Fruit fly (Drosophila melanogaster) whole organism, embryonic: ENCODE measurements around the gene alphaSnap.

ENCODE experiments used
- Abd-B ChIP-seq: fragments of 200-800 bp; sonication (Bioruptor generic); optimal IDR thresholded peaks from 2 replicates; lab custom pipeline; 2018; ENCODE audit warnings: missing biosample characterization, mild to moderate bottlenecking, missing genetic modification characterization, moderate library complexity
- Awh ChIP-seq: fragments of 200-800 bp; sonication (Bioruptor generic); IDR thresholded peaks from 2 replicates; pipeline ENCODE4, ENCODE4 v1.3.6; 2022; ENCODE audit warnings: missing biosample characterization, missing genetic modification characterization
- CG10565 ChIP-seq: fragments of 200-800 bp; sonication (Bioruptor generic); optimal IDR thresholded peaks from 3 replicates; lab custom pipeline; 2016; ENCODE audit warnings: missing biosample characterization, mild to moderate bottlenecking, missing genetic modification characterization
- CG11085 ChIP-seq: fragments of 200-800 bp; sonication (Bioruptor generic); IDR thresholded peaks from 2 replicates; pipeline ENCODE4 v1.3.6; 2022; ENCODE audit warnings: missing biosample characterization, missing genetic modification characterization
- CG11247 ChIP-seq: fragments of 200-800 bp; sonication (Bioruptor generic); IDR thresholded peaks from 2 replicates; pipeline ENCODE4 v1.3.6; 2022; ENCODE audit warnings: missing biosample characterization, missing genetic modification characterization
- CG11695 ChIP-seq: fragments of 200-800 bp; sonication (Bioruptor generic); IDR thresholded peaks from 3 replicates; pipeline ENCODE4 v1.3.6; 2022; ENCODE audit warnings: missing biosample characterization, missing genetic modification characterization
- CG12219 ChIP-seq: fragments of 200-800 bp; sonication (Bioruptor generic); optimal IDR thresholded peaks from 3 replicates; lab custom pipeline; 2018; ENCODE audit warnings: missing biosample characterization, mild to moderate bottlenecking, missing genetic modification characterization
- CG12942 ChIP-seq: fragments of 200-800 bp; sonication (Bioruptor generic); optimal IDR thresholded peaks from 3 replicates; lab custom pipeline; 2016; ENCODE audit warnings: missing biosample characterization, missing genetic modification characterization
- CG15514 ChIP-seq: fragments of 200-800 bp; sonication (Bioruptor generic); optimal IDR thresholded peaks from 3 replicates; lab custom pipeline; 2017; ENCODE audit warnings: missing biosample characterization, missing genetic modification characterization, mild to moderate bottlenecking, moderate library complexity, missing genetic modification reagents
- CG17186 ChIP-seq: fragments of 200-800 bp; sonication (Bioruptor generic); optimal IDR thresholded peaks from 3 replicates; lab custom pipeline; 2017; ENCODE audit warnings: missing biosample characterization, missing genetic modification reagents, missing genetic modification characterization
- CG17361 ChIP-seq: fragments of 200-800 bp; sonication (Bioruptor generic); IDR thresholded peaks from 3 replicates; pipeline ENCODE4 v1.3.6; 2022; ENCODE audit warnings: missing biosample characterization, missing genetic modification characterization
- CG18011 ChIP-seq: fragments of 200-800 bp; sonication (Bioruptor generic); optimal IDR thresholded peaks from 2 replicates; lab custom pipeline; 2017; ENCODE audit warnings: missing biosample characterization, missing genetic modification characterization, mild to moderate bottlenecking, moderate library complexity, missing genotype
- CG30431 ChIP-seq: fragments of 200-800 bp; sonication (Bioruptor generic); optimal IDR thresholded peaks from 2 replicates; lab custom pipeline; 2017; ENCODE audit warnings: missing biosample characterization, missing genetic modification characterization
- CG3281 ChIP-seq: fragments of 200-800 bp; sonication (Bioruptor generic); optimal IDR thresholded peaks from 3 replicates; lab custom pipeline; 2017; ENCODE audit warnings: missing biosample characterization, mild to moderate bottlenecking, missing genetic modification characterization
- CG34376 ChIP-seq: fragments of 200-800 bp; sonication (Bioruptor generic); optimal IDR thresholded peaks from 2 replicates; lab custom pipeline; 2018; ENCODE audit warnings: missing biosample characterization, mild to moderate bottlenecking, missing genetic modification characterization
- CG3847 ChIP-seq: fragments of 200-800 bp; sonication (Bioruptor generic); IDR thresholded peaks from 2 replicates; pipeline ENCODE4 v1.3.6; 2022; ENCODE audit warnings: missing biosample characterization, missing genetic modification characterization
- CG4360 ChIP-seq: fragments of 200-800 bp; sonication (Bioruptor generic); IDR thresholded peaks from 2 replicates; pipeline ENCODE4 v1.3.6; 2022; ENCODE audit warnings: missing biosample characterization, missing genetic modification characterization
- CG7963 ChIP-seq: fragments of 200-800 bp; sonication (Bioruptor generic); IDR thresholded peaks from 3 replicates; pipeline ENCODE4 v1.3.6; 2022; ENCODE audit warnings: missing biosample characterization, missing genetic modification characterization; ENCODE audit not compliant: partially characterized antibody
- CG7987 ChIP-seq: fragments of 200-800 bp; sonication (Bioruptor generic); optimal IDR thresholded peaks from 2 replicates; lab custom pipeline; 2018; ENCODE audit warnings: missing biosample characterization, mild to moderate bottlenecking, missing genetic modification characterization, moderate library complexity
- CG8089 ChIP-seq: fragments of 200-800 bp; sonication (Bioruptor generic); optimal IDR thresholded peaks from 3 replicates; lab custom pipeline; 2016; ENCODE audit warnings: missing biosample characterization, missing genetic modification characterization
- CG8281 ChIP-seq: fragments of 200-800 bp; sonication (Bioruptor generic); optimal IDR thresholded peaks from 2 replicates; lab custom pipeline; 2018; ENCODE audit warnings: missing biosample characterization, mild to moderate bottlenecking, missing genetic modification characterization, moderate library complexity
- CG9817 ChIP-seq: fragments of 200-800 bp; sonication (Bioruptor generic); optimal IDR thresholded peaks from 2 replicates; lab custom pipeline; 2018; ENCODE audit warnings: missing biosample characterization, mild to moderate bottlenecking, missing genetic modification characterization, moderate library complexity
- CTCF ChIP-seq: fragments of 200-800 bp; sonication (Bioruptor generic); optimal IDR thresholded peaks from 2 replicates; lab custom pipeline; 2017; ENCODE audit warnings: missing biosample characterization, mild to moderate bottlenecking, missing genetic modification characterization, moderate library complexity
- Dbx ChIP-seq: fragments of 200-800 bp; sonication (Bioruptor generic); IDR thresholded peaks from 3 replicates; pipeline ENCODE4 v1.3.6; 2022; ENCODE audit warnings: missing biosample characterization, missing genetic modification characterization
- Dek ChIP-seq: fragments of 200-800 bp; sonication (Bioruptor generic); optimal IDR thresholded peaks from 3 replicates; lab custom pipeline; 2019; ENCODE audit warnings: missing biosample characterization, mild to moderate bottlenecking, missing genetic modification characterization, moderate library complexity
- GATAe ChIP-seq: fragments of 200-800 bp; sonication (Bioruptor generic); conservative IDR thresholded peaks from 2 replicates; pipeline ENCODE4 v1.3.6; 2022; ENCODE audit warnings: missing biosample characterization, missing genetic modification characterization
- HHEX ChIP-seq: fragments of 200-800 bp; sonication (Bioruptor generic); optimal IDR thresholded peaks from 3 replicates; lab custom pipeline; 2017; ENCODE audit warnings: missing biosample characterization, mild to moderate bottlenecking, missing genetic modification characterization, missing genetic modification reagents
- HLH4C ChIP-seq: fragments of 200-800 bp; sonication (Bioruptor generic); IDR thresholded peaks from 3 replicates; pipeline ENCODE4 v1.3.6; 2022; ENCODE audit warnings: missing biosample characterization, missing genetic modification characterization; ENCODE audit not compliant: partially characterized antibody
- HmgZ ChIP-seq: fragments of 200-800 bp; sonication (Bioruptor generic); optimal IDR thresholded peaks from 2 replicates; lab custom pipeline; 2018; ENCODE audit warnings: missing biosample characterization, mild to moderate bottlenecking, missing genetic modification characterization
- Hmr ChIP-seq: fragments of 200-800 bp; sonication (Bioruptor generic); optimal IDR thresholded peaks from 3 replicates; lab custom pipeline; 2017; ENCODE audit warnings: mild to moderate bottlenecking, missing biosample characterization, missing genetic modification reagents, missing genetic modification characterization
- Kr ChIP-seq: fragments of 200-800 bp; sonication (Bioruptor generic); optimal IDR thresholded peaks from 2 replicates; lab custom pipeline; 2017; ENCODE audit warnings: missing biosample characterization, mild to moderate bottlenecking, missing genetic modification characterization
- Lim3 ChIP-seq: fragments of 200-800 bp; sonication (Bioruptor generic); IDR thresholded peaks from 2 replicates; pipeline ENCODE4 v1.3.6; 2022; ENCODE audit warnings: missing biosample characterization, missing genetic modification characterization
- MESR4 ChIP-seq: fragments of 200-800 bp; sonication (Bioruptor generic); optimal IDR thresholded peaks from 2 replicates; lab custom pipeline; 2018; ENCODE audit warnings: missing biosample characterization, mild to moderate bottlenecking, missing genetic modification characterization, moderate library complexity
- Nf-YC ChIP-seq: fragments of 200-800 bp; optimal IDR thresholded peaks from 3 replicates; lab custom pipeline; 2019; ENCODE audit warnings: missing biosample characterization, mild to moderate bottlenecking, missing genetic modification characterization, moderate library complexity
- Oaz ChIP-seq: fragments of 200-800 bp; sonication (Bioruptor generic); IDR thresholded peaks from 2 replicates; pipeline ENCODE4 v1.3.6; 2022; ENCODE audit warnings: missing biosample characterization, missing genetic modification characterization
- Opbp ChIP-seq: fragments of 200-800 bp; sonication (Bioruptor generic); IDR thresholded peaks from 3 replicates; pipeline ENCODE4 v1.3.6; 2022; ENCODE audit warnings: missing biosample characterization, missing genetic modification characterization; ENCODE audit not compliant: partially characterized antibody
- Ravus ChIP-seq: fragments of 200-800 bp; sonication (Bioruptor generic); IDR thresholded peaks from 2 replicates; pipeline ENCODE4 v1.3.6; 2022; ENCODE audit warnings: missing biosample characterization, missing genetic modification characterization
- ato ChIP-seq: fragments of 200-800 bp; sonication (Bioruptor generic); IDR thresholded peaks from 2 replicates; pipeline ENCODE4 v1.3.6; 2022; ENCODE audit warnings: missing biosample characterization, missing genetic modification characterization; ENCODE audit not compliant: partially characterized antibody
- cg ChIP-seq: fragments of 200-800 bp; sonication (Bioruptor generic); optimal IDR thresholded peaks from 3 replicates; lab custom pipeline; 2019; ENCODE audit warnings: missing biosample characterization, mild to moderate bottlenecking, missing genetic modification characterization, moderate library complexity
- dimm ChIP-seq: fragments of 200-800 bp; sonication (Bioruptor generic); IDR thresholded peaks from 2 replicates; pipeline ENCODE4 v1.3.6; 2022; ENCODE audit warnings: missing biosample characterization, missing genetic modification characterization
- dysf ChIP-seq: fragments of 200-800 bp; sonication (Bioruptor generic); IDR thresholded peaks from 3 replicates; pipeline ENCODE4 v1.3.6; 2022; ENCODE audit warnings: missing biosample characterization, missing genetic modification characterization
- esg ChIP-seq: fragments of 200-800 bp; sonication (Bioruptor generic); conservative IDR thresholded peaks from 2 replicates; pipeline ENCODE4 v1.3.6; 2022; ENCODE audit warnings: missing biosample characterization, missing genetic modification characterization
- fru ChIP-seq: fragments of >200 bp; optimal IDR thresholded peaks from 2 replicates; lab custom pipeline; 2017
- gt ChIP-seq: fragments of 200-800 bp; sonication (Bioruptor generic); IDR thresholded peaks from 2 replicates; pipeline ENCODE4 v1.3.6; 2022; ENCODE audit warnings: missing biosample characterization, missing genetic modification characterization
- hbn ChIP-seq: fragments of 200-800 bp; sonication (Bioruptor generic); IDR thresholded peaks from 2 replicates; pipeline ENCODE4 v1.3.6; 2022; ENCODE audit warnings: missing biosample characterization, missing genetic modification characterization; ENCODE audit not compliant: partially characterized antibody
- inv ChIP-seq: fragments of 200-800 bp; sonication (Bioruptor generic); IDR thresholded peaks from 2 replicates; pipeline ENCODE4 v1.3.6; 2022; ENCODE audit warnings: missing biosample characterization, missing genetic modification characterization; ENCODE audit not compliant: partially characterized antibody
- run ChIP-seq: fragments of 200-800 bp; sonication (Bioruptor generic); optimal IDR thresholded peaks from 3 replicates; lab custom pipeline; 2018; ENCODE audit warnings: missing biosample characterization, mild to moderate bottlenecking, missing genetic modification characterization
- seq ChIP-seq: fragments of 200-800 bp; sonication (Bioruptor generic); IDR thresholded peaks from 2 replicates; pipeline ENCODE4 v1.3.6; 2022; ENCODE audit warnings: missing biosample characterization, missing genetic modification characterization
- tll ChIP-seq, 2 experiments: fragments of 200-800 bp in 1 of 2; fragments of >200 bp in 1 of 2; sonication (Bioruptor generic) in 1 of 2; optimal IDR thresholded peaks; 2 replicates each; lab custom pipeline; 2017 to 2019; ENCODE audit warnings: missing biosample characterization in 2 of 2, missing genetic modification characterization in 2 of 2, mild to moderate bottlenecking in 1 of 2, moderate library complexity in 1 of 2
- unc-4 ChIP-seq: fragments of 200-800 bp; sonication (Bioruptor generic); IDR thresholded peaks from 2 replicates; pipeline ENCODE4 v1.3.6; 2022; ENCODE audit warnings: missing biosample characterization, missing genetic modification characterization; ENCODE audit not compliant: partially characterized antibody
- z ChIP-seq: fragments of 200-800 bp; sonication (Bioruptor generic); IDR thresholded peaks from 3 replicates; pipeline ENCODE4 v1.3.6; 2022; ENCODE audit warnings: missing biosample characterization, missing genetic modification characterization

Gene alphaSnap

dm6 chr3L:20361389-20361788 lies 48.0 kb downstream of the alphaSnap start, which contains the start of gene Prim2 (continued):
- no peak for TF ChIP-seq Kr
- TF ChIP-seq esg (GFP tag; lab: Robert Waterston, UW) = no peak
- no peak for TF ChIP-seq CG7963
- no peak for TF ChIP-seq Dbx (GFP tag; lab: Robert Waterston, UW)
- no peak for TF ChIP-seq tll (GFP tag; optimal IDR thresholded peaks at IDR 0.05; lab: Kevin White, UChicago)
- no peak for TF ChIP-seq z
- TF ChIP-seq Ravus (GFP tag; lab: Robert Waterston, UW) = no peak
- no peak for TF ChIP-seq CG10565 (GFP tag; lab: Kevin White, UChicago)
- TF ChIP-seq CG17361 = no peak
- TF ChIP-seq Nf-YC (tag; lab: Kevin White, UChicago) = no peak
- no peak for TF ChIP-seq Oaz
- peak; percentile 72 for TF ChIP-seq unc-4 (GFP tag; lab: Robert Waterston, UW)
- no peak for TF ChIP-seq cg
- TF ChIP-seq CG12219 (GFP tag; lab: Kevin White, UChicago) = no peak
- TF ChIP-seq CG8089 (GFP tag; lab: Kevin White, UChicago) = no peak
- no peak for TF ChIP-seq CG11085 (GFP tag; lab: Robert Waterston, UW)
- peak; percentile 18 for TF ChIP-seq CG15514 (GFP tag; lab: Kevin White, UChicago)
- TF ChIP-seq CG30431 (GFP tag; lab: Kevin White, UChicago) = no peak
- no peak for TF ChIP-seq dysf (GFP tag; lab: Robert Waterston, UW)
- no peak for TF ChIP-seq fru (lab: Kevin White, UChicago)
- no peak for TF ChIP-seq CG4360
- no peak for TF ChIP-seq Abd-B (GFP tag; lab: Kevin White, UChicago)
- TF ChIP-seq CG9817 = no peak
- no peak for TF ChIP-seq CG3847
- no peak for TF ChIP-seq Dek (tag; lab: Kevin White, UChicago)
- TF ChIP-seq CG34376 = no peak
- TF ChIP-seq Lim3 (GFP tag; lab: Robert Waterston, UW) = no peak
- no peak for TF ChIP-seq gt
- TF ChIP-seq seq (GFP tag; lab: Robert Waterston, UW) = no peak
- no peak for TF ChIP-seq Hmr
- TF ChIP-seq dimm (GFP tag; lab: Robert Waterston, UW) = no peak
- TF ChIP-seq hbn (GFP tag; lab: Robert Waterston, UW) = peak; percentile 54
- TF ChIP-seq HHEX = no peak
- TF ChIP-seq CG17186 = peak; percentile 39
- peak; percentile 44; the same call in 1 of the 3 replicates for TF ChIP-seq HLH4C (GFP tag; lab: Robert Waterston, UW)
- no peak for TF ChIP-seq CG8281 (tag; lab: Kevin White, UChicago)
- no peak for TF ChIP-seq CG11695 (GFP tag; lab: Robert Waterston, UW)
- TF ChIP-seq HmgZ (tag; lab: Kevin White, UChicago) = no peak
- peak; percentile 75; the same call in 2 of the 3 replicates for TF ChIP-seq Opbp (GFP tag; lab: Robert Waterston, UW)
- TF ChIP-seq GATAe = no peak
- no peak for TF ChIP-seq CG11247 (GFP tag; lab: Robert Waterston, UW)
- TF ChIP-seq CG3281 (GFP tag; lab: Kevin White, UChicago) = no peak
- peak; percentile 63 for TF ChIP-seq CTCF (GFP tag; lab: Kevin White, UChicago)
- TF ChIP-seq run (tag; lab: Kevin White, UChicago) = no peak
- TF ChIP-seq inv (GFP tag; lab: Robert Waterston, UW) = peak; percentile 13; the same call in 1 of the 2 replicates
- TF ChIP-seq CG12942 (GFP tag; lab: Kevin White, UChicago) = no peak
- peak; percentile 39; the same call in 1 of the 2 replicates for TF ChIP-seq ato (GFP tag; lab: Robert Waterston, UW)
- no peak for TF ChIP-seq Awh (GFP tag; lab: Robert Waterston, UW)
- TF ChIP-seq CG7987 (GFP tag; lab: Kevin White, UChicago) = no peak
- peak; percentile 12 for TF ChIP-seq MESR4 (GFP tag; lab: Kevin White, UChicago)
- TF ChIP-seq CG18011 (GFP tag; lab: Kevin White, UChicago) = no peak
